Worm (Caenorhabditis elegans) whole organism, young adult: ENCODE results near the gene F35F11.2.

ENCODE experiments used
- C06A6.2 ChIP-seq: fragments of 200-800 bp; sonication (Bioruptor generic); conservative IDR thresholded peaks from 2 replicates; pipeline ENCODE4 v1.3.6; 2022; ENCODE audit warnings: missing genetic modification characterization, missing compliant biosample characterization
- D2030.7 ChIP-seq: fragments of 200-800 bp; sonication (Bioruptor generic); IDR thresholded peaks from 2 replicates; pipeline ENCODE4 v1.3.6; 2022; ENCODE audit warnings: missing genetic modification reagents, missing genetic modification characterization, missing compliant biosample characterization
- F10E7.11 ChIP-seq: sonication (generic microtip); optimal IDR thresholded peaks from 2 replicates; lab custom pipeline; 2017; ENCODE audit warnings: mild to moderate bottlenecking, missing genetic modification characterization, moderate library complexity, missing compliant biosample characterization
- F23B12.7 ChIP-seq: sonication (generic microtip); optimal IDR thresholded peaks from 2 replicates; lab custom pipeline; 2017; ENCODE audit warnings: missing genetic modification characterization, mild to moderate bottlenecking, missing compliant biosample characterization, antibody characterized with exemption, moderate library complexity; ENCODE audit not compliant: insufficient read depth
- F37B4.10 ChIP-seq: fragments of 200-800 bp; sonication (Bioruptor generic); IDR thresholded peaks from 2 replicates; pipeline ENCODE4 v1.3.6; 2022; ENCODE audit warnings: missing genetic modification characterization, missing compliant biosample characterization
- F52B5.7 ChIP-seq: sonication (generic microtip); optimal IDR thresholded peaks from 2 replicates; lab custom pipeline; 2016; ENCODE audit warnings: mild to moderate bottlenecking, missing genetic modification characterization, missing compliant biosample characterization
- F57C9.4 ChIP-seq: sonication (generic microtip); optimal IDR thresholded peaks from 2 replicates; lab custom pipeline; 2017; ENCODE audit warnings: mild to moderate bottlenecking, missing genetic modification characterization, missing compliant biosample characterization
- K12H6.12 ChIP-seq: fragments of 200-800 bp; sonication (Bioruptor generic); optimal IDR thresholded peaks from 2 replicates; lab custom pipeline; 2018; ENCODE audit warnings: mild to moderate bottlenecking, missing genetic modification characterization, missing compliant biosample characterization
- T26A5.8 ChIP-seq: sonication (generic microtip); optimal IDR thresholded peaks from 2 replicates; lab custom pipeline; 2016; ENCODE audit warnings: missing genetic modification characterization, missing compliant biosample characterization
- Y53G8AR.9 ChIP-seq: fragments of 200-800 bp; sonication (Bioruptor generic); conservative IDR thresholded peaks from 2 replicates; pipeline ENCODE4 v1.3.6; 2022; ENCODE audit warnings: missing genetic modification reagents, missing genetic modification characterization, missing compliant biosample characterization
- Y67H2A.10 ChIP-seq: fragments of 200-800 bp; sonication (Bioruptor generic); conservative IDR thresholded peaks from 2 replicates; pipeline ENCODE4 v1.3.6; 2022; ENCODE audit warnings: missing genetic modification reagents, missing genetic modification characterization, missing compliant biosample characterization
- akir-1 ChIP-seq: fragments of 200-800 bp; sonication (Bioruptor generic); optimal IDR thresholded peaks from 2 replicates; lab custom pipeline; 2018; ENCODE audit warnings: mild to moderate bottlenecking, missing genetic modification characterization, moderate library complexity, missing compliant biosample characterization
- athp-1 ChIP-seq: sonication (generic microtip); optimal IDR thresholded peaks from 2 replicates; lab custom pipeline; 2017; ENCODE audit warnings: mild to moderate bottlenecking, missing genetic modification characterization, missing compliant biosample characterization
- attf-5 ChIP-seq: fragments of 200-800 bp; sonication (Bioruptor generic); optimal IDR thresholded peaks from 2 replicates; lab custom pipeline; 2018; ENCODE audit warnings: mild to moderate bottlenecking, missing genetic modification characterization, missing compliant biosample characterization
- bed-2 ChIP-seq: fragments of 200-800 bp; sonication (Bioruptor generic); IDR thresholded peaks from 2 replicates; pipeline ENCODE4 v1.3.6; 2022; ENCODE audit warnings: missing genetic modification reagents, missing genetic modification characterization, missing compliant biosample characterization
- ccch-3 ChIP-seq: fragments of 200-800 bp; sonication (Bioruptor generic); optimal IDR thresholded peaks from 2 replicates; lab custom pipeline; 2018; ENCODE audit warnings: mild to moderate bottlenecking, missing genetic modification characterization, missing compliant biosample characterization
- ceh-100 ChIP-seq: fragments of 200-800 bp; sonication (Bioruptor generic); IDR thresholded peaks from 2 replicates; pipeline ENCODE4 v1.3.6; 2022; ENCODE audit warnings: missing genetic modification reagents, missing genetic modification characterization, missing compliant biosample characterization
- ceh-27 ChIP-seq: fragments of 200-800 bp; sonication (Bioruptor generic); optimal IDR thresholded peaks from 2 replicates; lab custom pipeline; 2018; ENCODE audit warnings: mild to moderate bottlenecking, missing genetic modification characterization, moderate library complexity, missing compliant biosample characterization
- ceh-40 ChIP-seq: fragments of 200-800 bp; sonication (Bioruptor generic); IDR thresholded peaks from 2 replicates; pipeline ENCODE4 v1.3.6; 2022; ENCODE audit warnings: missing genetic modification characterization, missing compliant biosample characterization
- ceh-58 ChIP-seq: fragments of 200-800 bp; sonication (Bioruptor generic); IDR thresholded peaks from 2 replicates; pipeline ENCODE4 v1.3.6; 2022; ENCODE audit warnings: missing genetic modification characterization, missing compliant biosample characterization
- dox-1 ChIP-seq: fragments of 200-800 bp; sonication (Bioruptor generic); IDR thresholded peaks from 2 replicates; pipeline ENCODE4 v1.3.6; 2022; ENCODE audit warnings: missing genetic modification reagents, missing genetic modification characterization, missing compliant biosample characterization
- dpl-1 ChIP-seq: fragments of 150-350 bp; optimal IDR thresholded peaks from 2 replicates; lab custom pipeline; 2014; ENCODE audit warnings: missing biosample characterization, missing genetic modification reagents, missing genetic modification characterization
- efl-1 ChIP-seq: fragments of 150-350 bp; optimal IDR thresholded peaks from 2 replicates; lab custom pipeline; 2014; ENCODE audit warnings: missing biosample characterization, missing genetic modification reagents, missing genetic modification characterization
- hlh-12 ChIP-seq: sonication (generic microtip); optimal IDR thresholded peaks from 2 replicates; lab custom pipeline; 2016; ENCODE audit warnings: missing genetic modification characterization, missing compliant biosample characterization
- hmg-1.2 ChIP-seq: fragments of 200-800 bp; sonication (Bioruptor generic); IDR thresholded peaks from 2 replicates; pipeline ENCODE4 v1.3.6; 2022; ENCODE audit warnings: missing genetic modification reagents, missing genetic modification characterization, missing compliant biosample characterization
- hmg-20 ChIP-seq: fragments of 200-800 bp; sonication (Bioruptor generic); IDR thresholded peaks from 2 replicates; pipeline ENCODE4 v1.3.6; 2022; ENCODE audit warnings: missing genetic modification reagents, missing genetic modification characterization, missing compliant biosample characterization
- hrde-1 ChIP-seq: sonication (generic microtip); optimal IDR thresholded peaks from 2 replicates; lab custom pipeline; 2016; ENCODE audit warnings: missing genetic modification characterization, mild to moderate bottlenecking, missing compliant biosample characterization, moderate library complexity, missing genotype, missing genetic modification reagents, borderline replicate concordance
- hsf-1 ChIP-seq: fragments of 200-800 bp; sonication (Bioruptor generic); IDR thresholded peaks from 2 replicates; pipeline ENCODE4 v1.3.6; 2022; ENCODE audit warnings: missing genetic modification reagents, missing genetic modification characterization, missing compliant biosample characterization
- lag-1 ChIP-seq: fragments of 200-800 bp; sonication (Bioruptor generic); IDR thresholded peaks from 2 replicates; pipeline ENCODE4 v1.3.6; 2022; ENCODE audit warnings: missing genetic modification reagents, missing genetic modification characterization, missing compliant biosample characterization
- lin-54 ChIP-seq: fragments of 200-800 bp; sonication (Bioruptor generic); optimal IDR thresholded peaks from 2 replicates; lab custom pipeline; 2018; ENCODE audit warnings: mild to moderate bottlenecking, missing genetic modification characterization, missing compliant biosample characterization
- madf-8 ChIP-seq: fragments of 200-800 bp; sonication (Bioruptor generic); conservative IDR thresholded peaks from 2 replicates; pipeline ENCODE4 v1.3.6; 2022; ENCODE audit warnings: missing genetic modification reagents, missing genetic modification characterization, missing compliant biosample characterization
- mcd-1 ChIP-seq: fragments of 200-800 bp; sonication (Bioruptor generic); IDR thresholded peaks from 2 replicates; pipeline ENCODE4 v1.3.6; 2022; ENCODE audit warnings: missing genetic modification reagents, missing genetic modification characterization, missing compliant biosample characterization
- mel-28 ChIP-seq: sonication (generic microtip); optimal IDR thresholded peaks from 2 replicates; lab custom pipeline; 2016; ENCODE audit warnings: borderline replicate concordance, mild to moderate bottlenecking, missing genetic modification characterization, missing compliant biosample characterization
- mxl-1 ChIP-seq: sonication (generic microtip); optimal IDR thresholded peaks from 2 replicates; lab custom pipeline; 2016; ENCODE audit warnings: missing genetic modification characterization, missing compliant biosample characterization
- nfya-1 ChIP-seq: sonication (generic microtip); optimal IDR thresholded peaks from 2 replicates; lab custom pipeline; 2017; ENCODE audit warnings: antibody characterized with exemption, missing compliant biosample characterization, missing genetic modification characterization, borderline replicate concordance; ENCODE audit not compliant: insufficient read depth
- nfyb-1 ChIP-seq: fragments of 200-800 bp; sonication (Bioruptor generic); IDR thresholded peaks from 2 replicates; pipeline ENCODE4 v1.3.6; 2022; ENCODE audit warnings: missing genetic modification reagents, missing genetic modification characterization, missing compliant biosample characterization
- nhr-120 ChIP-seq: fragments of 200-800 bp; sonication (Bioruptor generic); IDR thresholded peaks from 2 replicates; pipeline ENCODE4 v1.3.6; 2022; ENCODE audit warnings: missing genetic modification characterization, missing compliant biosample characterization
- nhr-90 ChIP-seq: sonication (generic microtip); optimal IDR thresholded peaks from 2 replicates; lab custom pipeline; 2016; ENCODE audit warnings: missing genotype, mild to moderate bottlenecking, missing genetic modification characterization, missing compliant biosample characterization
- pha-4 ChIP-seq: fragments of 150-350 bp; sonication (generic microtip); optimal IDR thresholded peaks from 2 replicates; lab custom pipeline; 2014; ENCODE audit warnings: missing biosample characterization, missing genetic modification reagents, missing genetic modification characterization
- repo-1 ChIP-seq: sonication (generic microtip); optimal IDR thresholded peaks from 2 replicates; lab custom pipeline; 2017; ENCODE audit warnings: mild to moderate bottlenecking, missing genetic modification characterization, missing compliant biosample characterization
- snpc-3.4 ChIP-seq: sonication (generic microtip); optimal IDR thresholded peaks from 2 replicates; lab custom pipeline; 2017; ENCODE audit warnings: missing genetic modification characterization, mild to moderate bottlenecking, missing compliant biosample characterization, antibody characterized with exemption, moderate library complexity, missing genotype, missing genetic modification reagents
- somi-1 ChIP-seq: fragments of 200-800 bp; sonication (Bioruptor generic); optimal IDR thresholded peaks from 2 replicates; lab custom pipeline; 2018; ENCODE audit warnings: mild to moderate bottlenecking, missing genetic modification characterization, missing compliant biosample characterization
- sptf-2 ChIP-seq: fragments of 200-800 bp; sonication (Bioruptor generic); optimal IDR thresholded peaks from 2 replicates; lab custom pipeline; 2018; ENCODE audit warnings: mild to moderate bottlenecking, missing genetic modification characterization, missing compliant biosample characterization
- tbp1 ChIP-seq: fragments of 200-800 bp; sonication (Bioruptor generic); optimal IDR thresholded peaks from 2 replicates; lab custom pipeline; 2018; ENCODE audit warnings: mild to moderate bottlenecking, missing genetic modification characterization, missing compliant biosample characterization
- tbx-9 ChIP-seq: sonication (generic microtip); optimal IDR thresholded peaks from 2 replicates; lab custom pipeline; 2016; ENCODE audit warnings: borderline replicate concordance, missing genetic modification characterization, inconsistent platforms, missing compliant biosample characterization
- tlf-1 ChIP-seq: fragments of 200-800 bp; sonication (Bioruptor generic); optimal IDR thresholded peaks from 2 replicates; lab custom pipeline; 2018; ENCODE audit warnings: mild to moderate bottlenecking, missing genetic modification characterization, missing compliant biosample characterization
- ztf-18 ChIP-seq: sonication (generic microtip); optimal IDR thresholded peaks from 2 replicates; lab custom pipeline; 2016; ENCODE audit warnings: missing genotype, mild to moderate bottlenecking, missing genetic modification characterization, missing compliant biosample characterization
- ztf-25 ChIP-seq: fragments of 200-800 bp; sonication (Bioruptor generic); IDR thresholded peaks from 2 replicates; pipeline ENCODE4 v1.3.6; 2022; ENCODE audit warnings: missing genetic modification reagents, missing genetic modification characterization, missing compliant biosample characterization

The F35F11.2 gene

DNA sequence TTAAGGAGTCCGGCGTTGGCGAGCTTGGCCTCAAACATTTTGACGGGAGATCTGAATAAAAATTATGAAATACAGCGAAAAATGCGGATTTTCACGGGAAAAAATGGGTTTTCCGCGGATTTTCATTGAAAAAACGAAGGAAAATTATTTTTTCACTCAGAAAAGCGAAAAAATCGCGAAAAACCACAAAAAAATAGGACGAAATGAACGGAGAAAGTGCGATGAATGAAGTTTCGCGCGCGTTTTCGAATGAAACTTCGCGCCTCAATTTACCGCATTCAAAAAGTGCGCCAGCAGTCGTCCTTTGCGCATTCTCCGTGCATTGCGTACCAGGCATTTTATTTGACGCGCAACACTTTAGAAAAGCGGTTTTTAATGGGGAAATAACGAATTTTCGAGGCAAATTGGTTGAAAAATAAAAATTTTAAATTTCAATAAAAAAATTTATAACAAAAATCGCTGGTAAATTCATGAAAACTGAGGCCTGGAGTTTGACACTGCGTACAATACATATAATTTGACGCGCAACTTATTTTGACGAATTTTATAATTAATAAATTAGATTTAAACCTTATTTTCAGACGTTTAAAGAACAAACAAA is 9.4 kb downstream of the F35F11.2 start, which contains the start of gene pcn-1 (continued):
- TF ChIP-seq efl-1 (GFP tag; lab: Kevin White, UChicago), result peak; percentile 98
- TF ChIP-seq tbp1 (GFP tag; lab: Kevin White, UChicago), result peak; percentile 76
- TF ChIP-seq F23B12.7 (tag; lab: Kevin White, UChicago), result peak; percentile 76
- TF ChIP-seq hsf-1, result peak; percentile 91
- no peak for TF ChIP-seq ceh-40 (GFP tag; lab: Robert Waterston, UW)
- no peak for TF ChIP-seq T26A5.8 (tag; lab: Kevin White, UChicago)
- TF ChIP-seq sptf-2, result no peak
- peak; percentile 98 for TF ChIP-seq dox-1 (GFP tag; lab: Robert Waterston, UW)
- peak; percentile 24 for TF ChIP-seq F52B5.7 (tag; lab: Kevin White, UChicago)
- peak; percentile 83 for TF ChIP-seq K12H6.12 (tag; lab: Kevin White, UChicago)
- TF ChIP-seq F10E7.11 (tag; lab: Kevin White, UChicago), result peak; percentile 62
- TF ChIP-seq C06A6.2, result peak; percentile 84
- TF ChIP-seq lin-54 (GFP tag; lab: Kevin White, UChicago), result peak; percentile 100
- TF ChIP-seq mel-28 (tag; lab: Kevin White, UChicago), result peak; percentile 64
- peak; percentile 89 for TF ChIP-seq F57C9.4
- peak; percentile 98 for TF ChIP-seq athp-1
- TF ChIP-seq D2030.7 (GFP tag; lab: Robert Waterston, UW), result peak; percentile 97
- peak; percentile 85 for TF ChIP-seq hmg-1.2 (GFP tag; lab: Robert Waterston, UW)
- peak; percentile 96 for TF ChIP-seq nfyb-1 (GFP tag; lab: Robert Waterston, UW)
- no peak for TF ChIP-seq ceh-58
- peak; percentile 96 for TF ChIP-seq madf-8 (GFP tag; lab: Robert Waterston, UW)
- TF ChIP-seq akir-1 (GFP tag; lab: Kevin White, UChicago), result no peak
- no peak for TF ChIP-seq nfya-1 (tag; lab: Kevin White, UChicago)
- no peak for TF ChIP-seq mxl-1 (tag; lab: Kevin White, UChicago)
- no peak for TF ChIP-seq nhr-90 (tag; lab: Kevin White, UChicago)
- peak; percentile 64; the same call in 1 of the 2 replicates for TF ChIP-seq Y67H2A.10 (GFP tag; lab: Robert Waterston, UW)
- TF ChIP-seq nhr-120 (GFP tag; lab: Robert Waterston, UW), result no peak
- TF ChIP-seq ztf-25 (GFP tag; lab: Robert Waterston, UW), result no peak
- TF ChIP-seq tbx-9 (tag; lab: Kevin White, UChicago), result no peak
- peak; percentile 97 for TF ChIP-seq attf-5
- peak; percentile 86 for TF ChIP-seq snpc-3.4 (tag; lab: Kevin White, UChicago)
- peak; percentile 98 for TF ChIP-seq tlf-1 (GFP tag; lab: Kevin White, UChicago)
- TF ChIP-seq pha-4 (tag; lab: Kevin White, UChicago), result peak; percentile 61
- TF ChIP-seq ceh-27 (GFP tag; lab: Kevin White, UChicago), result peak; percentile 80
- TF ChIP-seq hlh-12, result no peak
- peak; percentile 26 for TF ChIP-seq ccch-3 (GFP tag; lab: Kevin White, UChicago)
- TF ChIP-seq Y53G8AR.9 (GFP tag; lab: Robert Waterston, UW), result peak; percentile 98
- peak; percentile 89 for TF ChIP-seq somi-1
- peak; percentile 97 for TF ChIP-seq mcd-1
- TF ChIP-seq lag-1 (GFP tag; lab: Robert Waterston, UW), result no peak
- peak; percentile 100 for TF ChIP-seq ztf-18 (tag; lab: Kevin White, UChicago)
- TF ChIP-seq F37B4.10, result peak; percentile 93
- TF ChIP-seq repo-1 (tag; lab: Kevin White, UChicago), result peak; percentile 95
- peak; percentile 99 for TF ChIP-seq dpl-1 (GFP tag; lab: Kevin White, UChicago)
- TF ChIP-seq hrde-1 (tag; lab: Kevin White, UChicago), result peak; percentile 86
- peak; percentile 90 for TF ChIP-seq bed-2 (GFP tag; lab: Robert Waterston, UW)
- TF ChIP-seq ceh-100 (GFP tag; lab: Robert Waterston, UW), result peak; percentile 82
- peak; percentile 89 for TF ChIP-seq hmg-20
